Fruit fly (Drosophila melanogaster) ovary, adult (tissue): Measurements from ENCODE around the gene CG17770.

Source experiments
- CG17801 ChIP-seq: fragments of 200-800 bp; optimal IDR thresholded peaks from 2 replicates; lab custom pipeline; 2019; ENCODE audit warnings: missing biosample characterization, mild to moderate bottlenecking, missing genetic modification characterization, moderate library complexity; ENCODE audit not compliant: partially characterized antibody

The CG17770 gene

dm6 chr3R:25811611-25812010, at the start of gene CG17770, which contains the start of gene Acam:
Gene CG17770, plus strand, starts transcription at chr3R:25811911.
Gene Acam, plus strand, starts transcription at chr3R:25811911.
- TF ChIP-seq CG17801 (GFP tag; lab: Kevin White, UChicago): no peak

dm6 chr3R:25762005-25762764, 49.5 kb upstream of the CG17770 start:
- no peak for TF ChIP-seq CG17801 (GFP tag; lab: Kevin White, UChicago)

- no peak for TF ChIP-seq CG17801 (GFP tag; lab: Kevin White, UChicago)
These were observed 48.7 kb upstream of the CG17770 start, which contains the start of gene LpR1 for dm6 chr3R:25763005-25763404. Gene LpR1, minus strand, starts transcription at chr3R:25763105.

DNA sequence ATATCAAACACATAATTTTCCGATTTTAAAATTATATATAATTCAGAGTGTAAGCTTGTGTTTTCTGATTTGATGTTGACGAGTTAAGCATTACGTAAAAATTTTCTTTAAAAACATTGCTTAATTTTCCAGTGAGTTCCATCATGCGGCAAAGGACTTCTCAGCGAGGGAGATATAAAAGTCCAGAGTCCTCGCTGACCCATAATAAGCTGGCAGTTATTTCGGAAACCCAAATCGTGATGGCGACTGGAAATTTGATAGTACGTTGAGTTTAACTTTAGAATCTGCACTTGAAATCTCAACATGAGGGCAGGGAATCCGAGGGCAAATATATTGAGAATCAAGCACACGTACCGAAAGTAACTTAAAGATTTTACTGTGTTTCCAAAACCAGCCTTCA, 36.4 kb upstream of the CG17770 start, which contains the start of the genes CG17197 and CG17198:
Gene CG17197, minus strand, starts transcription at position 101 of the 400 bp plus-strand sequence.
Gene CG17198, minus strand, starts transcription at position 101 of the 400 bp plus-strand sequence.
- no peak for TF ChIP-seq CG17801 (GFP tag; lab: Kevin White, UChicago)

- TF ChIP-seq CG17801 (GFP tag; lab: Kevin White, UChicago): no peak
These were observed 35.6 kb upstream of the CG17770 start, which contains the start of gene CG17196 for dm6 chr3R:25776137-25776536. Gene CG17196, minus strand, starts transcription at chr3R:25776237.

DNA sequence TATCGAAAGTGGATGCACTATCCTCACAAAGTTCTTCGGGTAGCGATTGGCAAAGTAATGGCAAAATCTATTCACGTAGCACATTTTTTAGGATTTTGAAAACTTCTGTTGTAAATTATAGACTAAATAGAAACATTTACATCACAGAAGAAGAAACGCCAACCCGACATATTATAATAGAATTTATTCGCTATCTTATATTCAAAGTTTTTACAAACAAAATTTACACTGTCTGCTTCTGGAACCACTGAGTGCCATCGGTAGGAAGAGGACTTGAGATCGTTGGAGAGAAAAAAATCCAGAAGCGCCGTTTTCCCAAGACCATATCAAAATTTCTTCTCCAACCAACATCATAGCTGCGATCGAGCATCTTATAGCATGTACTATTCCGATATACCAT, 34.6 kb upstream of the CG17770 start, which contains the start of gene CG17195:
Gene CG17195, minus strand, starts transcription at position 101 of the 400 bp plus-strand sequence.
- no peak for TF ChIP-seq CG17801 (GFP tag; lab: Kevin White, UChicago)

DNA sequence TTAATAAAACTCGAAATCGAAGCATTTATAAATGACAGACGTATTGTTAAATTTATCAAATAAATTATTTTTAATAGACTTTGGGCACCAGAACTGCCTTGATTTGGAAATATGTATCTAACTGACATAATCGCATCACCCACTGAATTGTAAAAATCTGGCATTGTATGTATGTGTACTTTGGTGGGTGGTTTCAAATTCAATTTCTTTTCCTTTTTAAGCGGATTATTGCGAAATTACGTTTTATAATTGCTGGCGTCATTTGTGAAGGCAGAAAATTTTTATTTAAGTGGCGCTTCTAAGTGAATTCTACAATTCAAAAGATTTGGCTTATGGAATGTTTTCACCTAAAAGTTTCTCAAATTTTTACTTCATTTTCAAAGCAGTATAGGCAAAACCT, 33.5 kb upstream of the CG17770 start, which contains the start of gene CG4956:
Gene CG4956, minus strand, starts transcription at position 101 of the 400 bp plus-strand sequence.
- no peak for TF ChIP-seq CG17801 (GFP tag; lab: Kevin White, UChicago)

DNA sequence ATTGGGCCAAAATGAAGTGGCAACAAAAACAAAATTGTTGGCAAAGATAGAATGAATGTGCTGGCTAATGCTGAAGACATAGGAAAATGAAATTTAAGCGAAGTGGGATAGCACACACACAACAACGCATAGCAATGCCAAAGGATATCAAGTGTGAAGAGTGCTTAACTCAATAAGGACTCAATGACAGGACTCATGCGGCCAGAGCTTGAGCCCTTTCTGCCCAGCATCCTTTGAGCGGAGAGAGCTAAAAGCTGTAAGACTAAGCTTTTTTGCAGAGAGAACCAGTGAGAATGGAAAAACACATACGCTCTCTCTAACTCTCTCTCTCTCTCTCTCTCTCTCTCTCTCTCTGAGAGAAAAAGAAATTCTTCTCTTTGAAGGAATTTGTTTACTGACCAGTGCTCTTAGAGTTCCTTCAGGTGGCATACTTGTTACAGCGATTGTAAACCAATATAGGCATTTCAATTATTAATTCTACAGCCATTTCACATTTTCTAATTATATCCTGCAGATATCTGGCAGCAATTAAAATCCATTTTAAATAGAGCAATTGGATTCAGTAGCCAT, 28.8 kb upstream of the CG17770 start:
- TF ChIP-seq CG17801 (GFP tag; lab: Kevin White, UChicago): no peak

DNA sequence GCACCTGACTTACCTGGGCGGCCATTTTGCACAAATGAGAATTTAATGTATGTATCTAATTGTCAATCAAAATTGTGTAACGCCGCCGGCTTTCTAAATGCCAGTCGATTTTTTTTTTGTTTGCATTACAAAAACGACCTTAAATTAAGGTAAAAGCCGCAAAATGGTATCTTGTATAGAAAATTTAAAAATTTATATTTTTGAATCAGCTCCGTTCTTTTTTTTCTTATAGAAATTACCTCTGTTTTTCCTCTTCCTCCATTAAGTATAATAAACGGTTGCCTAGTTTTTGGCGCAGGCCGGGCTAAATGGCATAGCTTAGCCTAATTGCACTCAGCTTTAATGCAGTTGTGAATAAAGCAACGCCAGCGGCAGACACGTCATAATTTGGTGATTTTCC, 24.5 kb upstream of the CG17770 start, which contains the start of gene CG4960:
Gene CG4960, minus strand, starts transcription at position 101 of the 400 bp plus-strand sequence.
- no peak for TF ChIP-seq CG17801 (GFP tag; lab: Kevin White, UChicago)

DNA sequence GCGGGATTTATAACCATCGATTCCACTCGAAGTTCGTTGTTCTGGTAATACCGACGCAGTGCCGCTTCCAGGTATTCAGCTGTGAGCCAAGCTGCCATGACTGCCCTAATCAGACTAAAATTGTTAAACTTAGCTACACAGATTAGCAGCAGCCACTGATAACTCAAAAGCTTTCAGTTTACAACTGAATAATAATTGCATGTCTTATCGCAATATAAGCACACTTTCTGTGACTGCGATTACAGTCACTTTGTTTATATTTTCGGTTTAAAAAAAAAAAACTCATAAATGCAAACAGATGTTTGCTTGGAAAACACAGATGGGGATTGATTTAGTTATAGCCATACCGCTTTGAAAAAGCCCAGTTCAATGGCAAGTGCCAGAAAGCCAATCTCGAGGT, 22.4 kb upstream of the CG17770 start, which contains the start of gene CG31380:
Gene CG31380, minus strand, starts transcription at position 101 of the 400 bp plus-strand sequence.
- no peak for TF ChIP-seq CG17801 (GFP tag; lab: Kevin White, UChicago)

DNA sequence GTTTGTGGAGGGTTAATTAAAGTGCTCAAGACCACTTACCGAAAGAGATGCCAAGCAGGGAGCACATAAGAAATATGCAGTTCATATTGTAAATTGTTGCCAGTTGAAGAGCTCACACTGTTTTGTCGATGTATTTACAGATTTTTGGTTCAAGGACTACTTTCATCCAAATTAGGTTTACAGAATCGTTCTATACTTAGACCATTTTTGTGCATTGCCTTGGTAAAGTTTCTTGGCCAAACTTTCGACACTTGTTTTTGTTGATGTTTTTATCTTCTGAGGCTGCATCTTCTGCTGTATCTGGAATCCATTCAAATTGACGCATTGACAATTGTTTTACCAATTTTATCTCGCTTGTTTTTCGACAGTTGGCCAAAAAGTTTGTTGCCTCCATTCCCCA, 21.3 kb upstream of the CG17770 start, which contains the start of gene CG31093:
Gene CG31093, minus strand, starts transcription at position 101 of the 400 bp plus-strand sequence.
- no peak for TF ChIP-seq CG17801 (GFP tag; lab: Kevin White, UChicago)

DNA sequence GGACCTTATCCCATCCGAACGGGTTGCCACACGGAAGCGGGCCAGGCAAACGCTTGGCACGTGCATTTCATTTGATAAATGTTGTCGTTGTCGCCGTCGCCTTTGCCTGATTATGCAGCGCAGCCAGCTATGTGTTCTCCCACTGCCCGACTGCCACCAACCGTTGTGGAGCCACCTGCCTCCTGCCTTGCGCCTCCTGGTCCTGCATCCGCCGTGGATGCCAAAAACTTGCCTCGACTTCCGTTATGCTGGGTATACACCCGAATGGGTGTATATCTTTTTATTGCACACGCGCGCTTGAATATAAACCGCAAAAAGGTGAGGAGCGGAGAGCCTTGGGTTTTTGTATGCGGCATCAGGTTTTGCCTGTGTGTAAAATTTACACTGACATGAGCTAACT, 19.9 kb upstream of the CG17770 start:
- TF ChIP-seq CG17801 (GFP tag; lab: Kevin White, UChicago): no peak

DNA sequence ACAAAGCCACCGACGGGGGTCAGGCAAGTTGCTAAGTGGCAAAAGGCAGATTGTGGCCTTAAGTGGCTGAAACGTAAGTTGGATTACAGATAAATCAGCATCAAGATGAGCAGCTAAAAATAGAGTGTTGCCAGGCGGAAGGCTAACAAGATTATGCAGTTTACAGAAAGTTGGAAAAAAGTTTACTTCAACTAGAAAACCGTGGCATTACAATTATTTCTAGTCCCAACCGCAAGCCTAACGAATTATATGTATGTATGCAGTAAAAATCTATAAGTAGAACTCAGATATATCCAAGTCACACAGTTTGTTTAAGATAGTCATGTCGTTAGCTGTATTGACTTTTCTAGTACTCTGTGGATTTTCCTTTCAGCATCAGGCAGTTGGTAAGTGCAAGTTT, 5.6 kb upstream of the CG17770 start, which contains the start of gene BG642167:
Gene BG642167, plus strand, starts transcription at position 301 of the 400 bp plus-strand sequence.
- no peak for TF ChIP-seq CG17801 (GFP tag; lab: Kevin White, UChicago)

DNA sequence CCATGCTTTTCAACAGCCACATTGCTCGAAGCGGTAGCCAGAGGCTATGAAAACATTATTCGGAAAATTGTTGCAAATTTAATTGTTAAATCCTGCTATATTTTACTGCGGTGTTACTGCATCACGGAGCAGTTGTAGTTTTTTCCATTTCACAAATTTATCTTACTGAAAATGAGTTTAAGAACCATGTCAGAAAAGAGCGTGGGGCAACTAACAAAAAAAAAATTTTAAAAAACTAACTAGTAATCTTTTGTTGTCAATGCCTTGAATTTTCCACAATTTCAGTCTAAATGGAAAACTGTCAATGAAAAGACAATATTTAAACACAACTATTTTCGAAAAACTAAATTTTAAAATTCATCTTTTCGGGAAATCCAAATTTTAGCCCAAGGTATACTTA, 915 bp upstream of the CG17770 start, which contains the start of gene CG5024:
Gene CG5024, plus strand, starts transcription at position 301 of the 400 bp plus-strand sequence.
- TF ChIP-seq CG17801 (GFP tag; lab: Kevin White, UChicago): no peak

DNA sequence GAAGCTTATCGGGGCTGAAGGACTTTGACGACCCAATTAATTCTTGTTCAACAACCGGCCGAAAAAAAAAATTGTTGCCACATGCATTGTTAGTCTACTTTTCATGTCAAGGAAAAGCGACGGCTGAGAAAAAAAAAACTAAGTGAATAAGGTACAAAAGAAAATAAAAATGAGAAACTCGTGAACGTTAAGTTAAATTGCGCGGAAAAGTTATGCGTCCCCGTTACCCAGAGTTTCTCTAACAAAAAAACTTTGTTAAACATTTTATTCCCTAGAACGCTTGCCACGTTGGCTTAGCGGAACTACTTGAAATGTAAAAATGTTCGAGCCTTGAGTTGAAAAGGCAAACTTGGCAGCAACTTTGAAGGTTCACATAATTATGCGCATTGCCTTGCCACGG, 3.5 kb downstream of the CG17770 start, which contains the start of gene CG14354:
Gene CG14354, plus strand, starts transcription at position 301 of the 400 bp plus-strand sequence.
- TF ChIP-seq CG17801 (GFP tag; lab: Kevin White, UChicago): no peak
